Fruit fly (Drosophila melanogaster) whole organism, embryonic: ENCODE data around the gene gammaTub37C.

ENCODE experiments used
- Awh ChIP-seq: fragments of 200-800 bp; sonication (Bioruptor generic); IDR thresholded peaks from 2 replicates; pipeline ENCODE4, ENCODE4 v1.3.6; 2022; ENCODE audit warnings: missing biosample characterization, missing genetic modification characterization
- Bgb ChIP-seq: fragments of 200-800 bp; sonication (Bioruptor generic); IDR thresholded peaks from 2 replicates; pipeline ENCODE4 v1.3.6; 2022; ENCODE audit warnings: missing biosample characterization, missing genetic modification characterization; ENCODE audit not compliant: partially characterized antibody
- CG10366 ChIP-seq: fragments of 200-800 bp; sonication (Bioruptor generic); IDR thresholded peaks from 2 replicates; pipeline ENCODE4 v1.3.6; 2022; ENCODE audit warnings: missing biosample characterization, missing genetic modification characterization
- CG10431 ChIP-seq: fragments of 200-800 bp; sonication (Bioruptor generic); optimal IDR thresholded peaks from 3 replicates; lab custom pipeline; 2018; ENCODE audit warnings: missing biosample characterization, mild to moderate bottlenecking, missing genetic modification characterization
- CG10979 ChIP-seq: fragments of 200-800 bp; sonication (Bioruptor generic); optimal IDR thresholded peaks from 2 replicates; lab custom pipeline; 2018; ENCODE audit warnings: missing biosample characterization, mild to moderate bottlenecking, missing genetic modification characterization, moderate library complexity
- CG11504 ChIP-seq: fragments of 200-800 bp; sonication (Bioruptor generic); optimal IDR thresholded peaks from 3 replicates; lab custom pipeline; 2019; ENCODE audit warnings: missing biosample characterization, mild to moderate bottlenecking, missing genetic modification characterization, moderate library complexity
- CG12155 ChIP-seq: fragments of 200-800 bp; sonication (Bioruptor generic); optimal IDR thresholded peaks from 3 replicates; lab custom pipeline; 2016; ENCODE audit warnings: missing biosample characterization, missing genetic modification characterization
- CG1233 ChIP-seq: fragments of 200-800 bp; sonication (Bioruptor generic); optimal IDR thresholded peaks from 4 replicates; lab custom pipeline; 2018; ENCODE audit warnings: missing biosample characterization, mild to moderate bottlenecking, missing genetic modification characterization
- CG14050 ChIP-seq: fragments of 200-800 bp; sonication (Bioruptor generic); IDR thresholded peaks from 3 replicates; pipeline ENCODE4 v1.3.6; 2022; ENCODE audit warnings: missing biosample characterization, missing genetic modification characterization
- CG14965 ChIP-seq: fragments of 200-800 bp; sonication (Bioruptor generic); optimal IDR thresholded peaks from 2 replicates; lab custom pipeline; 2016; ENCODE audit warnings: missing biosample characterization, missing genetic modification characterization, borderline replicate concordance
- CG1529 ChIP-seq: fragments of 200-800 bp; sonication (Bioruptor generic); optimal IDR thresholded peaks from 3 replicates; lab custom pipeline; 2018; ENCODE audit warnings: missing biosample characterization, missing genetic modification characterization
- CG18011 ChIP-seq: fragments of 200-800 bp; sonication (Bioruptor generic); optimal IDR thresholded peaks from 2 replicates; lab custom pipeline; 2017; ENCODE audit warnings: missing biosample characterization, missing genetic modification characterization, mild to moderate bottlenecking, moderate library complexity, missing genotype
- CG18262 ChIP-seq: fragments of 200-800 bp; optimal IDR thresholded peaks from 3 replicates; lab custom pipeline; 2019; ENCODE audit warnings: missing biosample characterization, mild to moderate bottlenecking, missing genetic modification characterization, moderate library complexity
- CG1832 ChIP-seq: fragments of 200-800 bp; sonication (Bioruptor generic); optimal IDR thresholded peaks from 2 replicates; lab custom pipeline; 2017; ENCODE audit warnings: missing biosample characterization, mild to moderate bottlenecking, missing genetic modification characterization, inconsistent platforms
- CG33213 ChIP-seq: fragments of 200-800 bp; sonication (Bioruptor generic); optimal IDR thresholded peaks from 3 replicates; lab custom pipeline; 2016; ENCODE audit warnings: missing biosample characterization, missing genetic modification characterization
- CG4282 ChIP-seq: fragments of 200-800 bp; sonication (Bioruptor generic); optimal IDR thresholded peaks from 2 replicates; lab custom pipeline; 2016; ENCODE audit warnings: missing biosample characterization, missing genetic modification characterization
- CG4820 ChIP-seq: fragments of 200-800 bp; sonication (Bioruptor generic); optimal IDR thresholded peaks from 3 replicates; lab custom pipeline; 2016; ENCODE audit warnings: missing biosample characterization, missing genetic modification characterization
- CG6272 ChIP-seq: fragments of 200-800 bp; sonication (Bioruptor generic); IDR thresholded peaks from 2 replicates; pipeline ENCODE4 v1.3.6; 2022; ENCODE audit warnings: missing biosample characterization, missing genetic modification characterization
- CG6654 ChIP-seq: fragments of 200-800 bp; sonication (Bioruptor generic); optimal IDR thresholded peaks from 2 replicates; lab custom pipeline; 2017; ENCODE audit warnings: missing biosample characterization, mild to moderate bottlenecking, missing genetic modification characterization
- CG7556 ChIP-seq: fragments of 200-800 bp; sonication (Bioruptor generic); optimal IDR thresholded peaks from 2 replicates; lab custom pipeline; 2017; ENCODE audit warnings: missing biosample characterization, mild to moderate bottlenecking, missing genetic modification characterization
- CG8388 ChIP-seq: fragments of 200-800 bp; sonication (Bioruptor generic); optimal IDR thresholded peaks from 2 replicates; lab custom pipeline; 2019; ENCODE audit warnings: missing biosample characterization, mild to moderate bottlenecking, missing genetic modification characterization, moderate library complexity
- CG9797 ChIP-seq: fragments of 200-800 bp; sonication (Bioruptor generic); optimal IDR thresholded peaks from 3 replicates; lab custom pipeline; 2018; ENCODE audit warnings: missing biosample characterization, mild to moderate bottlenecking, missing genetic modification characterization
- Drgx ChIP-seq: fragments of 200-800 bp; sonication (Bioruptor generic); IDR thresholded peaks from 2 replicates; pipeline ENCODE4 v1.3.6; 2022; ENCODE audit warnings: missing biosample characterization, missing genetic modification characterization
- Gsc ChIP-seq: fragments of 200-800 bp; sonication (Bioruptor generic); IDR thresholded peaks from 2 replicates; pipeline ENCODE4 v1.3.6; 2022; ENCODE audit warnings: missing biosample characterization, missing genetic modification characterization
- Gug ChIP-seq: fragments of 200-800 bp; sonication (Bioruptor generic); IDR thresholded peaks from 4 replicates; pipeline ENCODE4 v1.3.6; 2022; ENCODE audit warnings: missing biosample characterization, missing genetic modification characterization
- HLHmδ ChIP-seq: fragments of 200-800 bp; sonication (Bioruptor generic); optimal IDR thresholded peaks from 2 replicates; lab custom pipeline; 2018; ENCODE audit warnings: missing biosample characterization, mild to moderate bottlenecking, missing genetic modification characterization, moderate library complexity
- HmgZ ChIP-seq: fragments of 200-800 bp; sonication (Bioruptor generic); optimal IDR thresholded peaks from 2 replicates; lab custom pipeline; 2018; ENCODE audit warnings: missing biosample characterization, mild to moderate bottlenecking, missing genetic modification characterization
- Hr39 ChIP-seq: fragments of >200 bp; optimal IDR thresholded peaks from 2 replicates; lab custom pipeline; 2017
- Jarid2 ChIP-seq: fragments of 200-800 bp; sonication (Bioruptor generic); optimal IDR thresholded peaks from 3 replicates; lab custom pipeline; 2017; ENCODE audit warnings: mild to moderate bottlenecking, missing biosample characterization, missing genetic modification reagents, missing genetic modification characterization
- Neu2 ChIP-seq: fragments of 200-800 bp; sonication (Bioruptor generic); optimal IDR thresholded peaks from 3 replicates; lab custom pipeline; 2016; ENCODE audit warnings: missing biosample characterization, missing genetic modification characterization, borderline replicate concordance
- PHDP ChIP-seq: fragments of 200-800 bp; sonication (Bioruptor generic); optimal IDR thresholded peaks from 3 replicates; lab custom pipeline; 2018; ENCODE audit warnings: missing biosample characterization, mild to moderate bottlenecking, missing genetic modification characterization, moderate library complexity
- Pdp1 ChIP-seq, 2 experiments: fragments of 200-800 bp; sonication (Bioruptor generic); optimal IDR thresholded peaks; 3 replicates each; lab custom pipeline; 2016; ENCODE audit warnings: missing biosample characterization in 2 of 2, missing genetic modification characterization in 2 of 2, mild to moderate bottlenecking in 1 of 2, moderate library complexity in 1 of 2
- ap ChIP-seq: fragments of 200-800 bp; sonication (Bioruptor generic); IDR thresholded peaks from 2 replicates; pipeline ENCODE4 v1.3.6; 2022; ENCODE audit warnings: missing biosample characterization, missing genetic modification characterization
- dmrt11E ChIP-seq: fragments of 200-800 bp; sonication (Bioruptor generic); optimal IDR thresholded peaks from 3 replicates; lab custom pipeline; 2018; ENCODE audit warnings: missing biosample characterization, mild to moderate bottlenecking, missing genetic modification characterization, moderate library complexity
- gce ChIP-seq: fragments of 200-800 bp; sonication (Bioruptor generic); IDR thresholded peaks from 3 replicates; pipeline ENCODE4 v1.3.6; 2022; ENCODE audit warnings: missing biosample characterization, missing genetic modification characterization
- gem ChIP-seq: fragments of 200-800 bp; sonication (Bioruptor generic); optimal IDR thresholded peaks from 2 replicates; lab custom pipeline; 2019; ENCODE audit warnings: missing biosample characterization, mild to moderate bottlenecking, missing genetic modification characterization, moderate library complexity
- ham ChIP-seq: fragments of 200-800 bp; sonication (Bioruptor generic); IDR thresholded peaks from 2 replicates; pipeline ENCODE4 v1.3.6; 2022; ENCODE audit warnings: missing biosample characterization, missing genetic modification characterization
- jigr1 ChIP-seq: fragments of 200-800 bp; sonication (Bioruptor generic); IDR thresholded peaks from 3 replicates; pipeline ENCODE4 v1.3.6; 2022; ENCODE audit warnings: missing biosample characterization, missing genetic modification characterization
- knrl ChIP-seq: fragments of 200-800 bp; sonication (Bioruptor generic); IDR thresholded peaks from 3 replicates; pipeline ENCODE4 v1.3.6; 2022; ENCODE audit warnings: missing biosample characterization, missing genetic modification characterization; ENCODE audit not compliant: partially characterized antibody
- nerfin-1 ChIP-seq: fragments of 200-800 bp; sonication (Bioruptor generic); optimal IDR thresholded peaks from 3 replicates; lab custom pipeline; 2019; ENCODE audit warnings: missing biosample characterization, mild to moderate bottlenecking, missing genetic modification characterization, moderate library complexity
- nom ChIP-seq: fragments of 200-800 bp; sonication (Bioruptor generic); optimal IDR thresholded peaks from 2 replicates; lab custom pipeline; 2017; ENCODE audit warnings: missing biosample characterization, missing genetic modification characterization, mild to moderate bottlenecking, moderate library complexity, missing genetic modification reagents
- psq ChIP-seq: fragments of 200-800 bp; sonication (Bioruptor generic); optimal IDR thresholded peaks from 2 replicates; lab custom pipeline; 2017; ENCODE audit warnings: missing biosample characterization, missing genetic modification characterization
- pzg ChIP-seq: fragments of 200-800 bp; sonication (Bioruptor generic); optimal IDR thresholded peaks from 3 replicates; lab custom pipeline; 2018; ENCODE audit warnings: missing biosample characterization, mild to moderate bottlenecking, missing genetic modification characterization, moderate library complexity
- repo ChIP-seq: fragments of 200-800 bp; sonication (Bioruptor generic); optimal IDR thresholded peaks from 2 replicates; lab custom pipeline; 2016; ENCODE audit warnings: missing biosample characterization, missing genetic modification characterization
- slbo ChIP-seq: fragments of 200-800 bp; sonication (Bioruptor generic); IDR thresholded peaks from 2 replicates; pipeline ENCODE4 v1.3.6; 2022; ENCODE audit warnings: missing biosample characterization, missing genetic modification characterization
- slp2 ChIP-seq: fragments of 200-800 bp; sonication (Bioruptor generic); optimal IDR thresholded peaks from 2 replicates; lab custom pipeline; 2016; ENCODE audit warnings: missing biosample characterization, missing genetic modification characterization
- sob ChIP-seq: fragments of 200-800 bp; sonication (Bioruptor generic); IDR thresholded peaks from 2 replicates; pipeline ENCODE4 v1.3.6; 2022; ENCODE audit warnings: missing biosample characterization, missing genetic modification characterization
- stc ChIP-seq: fragments of 200-800 bp; sonication (Bioruptor generic); IDR thresholded peaks from 2 replicates; pipeline ENCODE4 v1.3.6; 2022; ENCODE audit warnings: missing biosample characterization, missing genetic modification characterization
- tna ChIP-seq: fragments of 200-800 bp; sonication (Bioruptor generic); IDR thresholded peaks from 2 replicates; pipeline ENCODE4 v1.3.6; 2022; ENCODE audit warnings: missing biosample characterization, missing genetic modification characterization; ENCODE audit not compliant: partially characterized antibody
- trem ChIP-seq: fragments of 200-800 bp; optimal IDR thresholded peaks from 3 replicates; lab custom pipeline; 2019; ENCODE audit warnings: missing biosample characterization, mild to moderate bottlenecking, missing genetic modification characterization, moderate library complexity
- zen ChIP-seq: fragments of 200-800 bp; sonication (Bioruptor generic); optimal IDR thresholded peaks from 3 replicates; lab custom pipeline; 2018; ENCODE audit warnings: missing biosample characterization, mild to moderate bottlenecking, missing genetic modification characterization, moderate library complexity

The gammaTub37C gene

DNA sequence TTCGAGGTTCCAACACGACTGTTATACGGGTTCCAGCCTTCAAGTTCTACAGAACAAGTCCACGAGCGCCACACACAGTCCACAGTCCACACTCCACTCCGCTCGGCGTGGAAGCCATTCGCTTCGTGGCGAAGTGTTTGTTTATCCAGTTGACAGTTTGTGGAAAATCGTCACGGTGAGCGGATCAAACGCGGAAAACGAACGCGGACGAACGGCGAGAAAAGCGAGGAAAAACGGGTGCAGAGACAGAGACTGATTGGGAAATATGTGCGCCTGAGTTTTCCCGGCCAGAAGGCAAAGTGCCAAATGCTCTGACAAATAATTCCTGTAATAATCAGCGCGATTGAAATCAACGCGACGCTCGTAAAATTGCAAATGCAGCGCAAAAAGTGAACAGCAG lies 4.7 kb upstream of the gammaTub37C start, which contains the start of gene drl (continued):
- TF ChIP-seq knrl (GFP tag; lab: Robert Waterston, UW): peak; percentile 46; the same call in 1 of the 3 replicates
- no peak for TF ChIP-seq CG12155 (GFP tag; lab: Kevin White, UChicago)
- no peak for TF ChIP-seq Neu2 (GFP tag; lab: Kevin White, UChicago)
- no peak for TF ChIP-seq Gsc (GFP tag; lab: Robert Waterston, UW)
- no peak for TF ChIP-seq CG10431
- no peak for TF ChIP-seq CG14965
- peak; percentile 75; the same call in 1 of the 2 replicates for TF ChIP-seq Bgb (GFP tag; lab: Robert Waterston, UW)
- no peak; the same call in 2 of the 3 replicates for TF ChIP-seq gce (GFP tag; lab: Robert Waterston, UW)
- no peak for TF ChIP-seq CG1832
- no peak for TF ChIP-seq ham (GFP tag; lab: Robert Waterston, UW)
- peak; percentile 32 for TF ChIP-seq CG1233 (GFP tag; lab: Kevin White, UChicago)
- TF ChIP-seq stc: peak; percentile 52; the same call in 1 of the 2 replicates
- TF ChIP-seq CG10366 (GFP tag; lab: Robert Waterston, UW): no peak
- no peak for TF ChIP-seq CG14050 (GFP tag; lab: Robert Waterston, UW)
- peak; percentile 76 for TF ChIP-seq nerfin-1
- no peak for TF ChIP-seq Gug (GFP tag; lab: Robert Waterston, UW)
- peak; percentile 97 for TF ChIP-seq HLHmδ
- no peak for TF ChIP-seq trem
- TF ChIP-seq CG8388 (GFP tag; lab: Kevin White, UChicago): peak; percentile 1
- no peak for TF ChIP-seq Hr39 (lab: Kevin White, UChicago)
- TF ChIP-seq CG18011 (GFP tag; lab: Kevin White, UChicago): no peak
- TF ChIP-seq dmrt11E (tag; lab: Kevin White, UChicago): no peak
- no peak for TF ChIP-seq CG9797 (GFP tag; lab: Kevin White, UChicago)
- TF ChIP-seq CG18262 (tag; lab: Kevin White, UChicago): peak; percentile 39
- no peak for TF ChIP-seq CG33213 (GFP tag; lab: Kevin White, UChicago)
- peak; percentile 62 for TF ChIP-seq tna (GFP tag; lab: Robert Waterston, UW)
- peak; percentile 99 for TF ChIP-seq Jarid2 (GFP tag; lab: Kevin White, UChicago)
- TF ChIP-seq repo (GFP tag; lab: Kevin White, UChicago): peak; percentile 3
- TF ChIP-seq CG11504 (tag; lab: Kevin White, UChicago): no peak
- TF ChIP-seq ap: no peak
- 0 out of 2 replicates have a peak, but pooled peaks have one; percentile 10 for TF ChIP-seq Drgx
- no peak for TF ChIP-seq zen
- peak in 1 of 2 experiments; percentile 3 for TF ChIP-seq Pdp1 (GFP tag; optimal IDR thresholded peaks at IDR 0.05; lab: Kevin White, UChicago)
- TF ChIP-seq nom (GFP tag; lab: Kevin White, UChicago): peak; percentile 63
- TF ChIP-seq CG7556: no peak
- TF ChIP-seq CG4282 (GFP tag; lab: Kevin White, UChicago): no peak
- no peak for TF ChIP-seq slbo (GFP tag; lab: Robert Waterston, UW)
- no peak for TF ChIP-seq gem (tag; lab: Kevin White, UChicago)
- TF ChIP-seq CG6654: no peak
- TF ChIP-seq CG10979: peak; percentile 42
- no peak for TF ChIP-seq jigr1 (GFP tag; lab: Robert Waterston, UW)
- TF ChIP-seq HmgZ: peak; percentile 36
- TF ChIP-seq PHDP (tag; lab: Kevin White, UChicago): peak; percentile 45
- TF ChIP-seq psq: no peak
- TF ChIP-seq pzg: no peak
- TF ChIP-seq sob (GFP tag; lab: Robert Waterston, UW): peak; percentile 42; the same call in 1 of the 2 replicates
- peak; percentile 43; the same call in 1 of the 2 replicates for TF ChIP-seq Awh (GFP tag; lab: Robert Waterston, UW)
- TF ChIP-seq CG4820 (GFP tag; lab: Kevin White, UChicago): no peak
- TF ChIP-seq slp2 (GFP tag; lab: Kevin White, UChicago): no peak
- no peak for TF ChIP-seq CG1529 (GFP tag; lab: Kevin White, UChicago)
- no peak for TF ChIP-seq CG6272
